Worm (Caenorhabditis elegans): Measurements from ENCODE around the gene T16G1.18.

ce11 chrV:12967110-12967509, 16.0 kb downstream of the T16G1.18 start, which contains the start of gene R186.3:
- TF ChIP-seq med-1 (GFP tag; optimal IDR thresholded peaks at IDR 0.05; ENCODE audit: insufficient read depth) (no peak), T22C8.4 (GFP tag; IDR thresholded peaks at IDR 0.05) (no peak), ref-1 (GFP tag; conservative IDR thresholded peaks at IDR 0.05) (no peak), cog-1 (tag; optimal IDR thresholded peaks at IDR 0.05) (no peak), klf-2 (GFP tag; conservative IDR thresholded peaks at IDR 0.05) (no peak), ztf-29 (GFP tag; IDR thresholded peaks at IDR 0.05) (no peak), flt-1 (GFP tag; IDR thresholded peaks at IDR 0.05) (no peak)

Data from whole organism, midembryonic.